Worm (Caenorhabditis elegans): ENCODE results near the gene pgl-1.
A peak's percentile ranks its signal among the peaks of the same experiment; 100 is the strongest.

pgl-1 gene

DNA sequence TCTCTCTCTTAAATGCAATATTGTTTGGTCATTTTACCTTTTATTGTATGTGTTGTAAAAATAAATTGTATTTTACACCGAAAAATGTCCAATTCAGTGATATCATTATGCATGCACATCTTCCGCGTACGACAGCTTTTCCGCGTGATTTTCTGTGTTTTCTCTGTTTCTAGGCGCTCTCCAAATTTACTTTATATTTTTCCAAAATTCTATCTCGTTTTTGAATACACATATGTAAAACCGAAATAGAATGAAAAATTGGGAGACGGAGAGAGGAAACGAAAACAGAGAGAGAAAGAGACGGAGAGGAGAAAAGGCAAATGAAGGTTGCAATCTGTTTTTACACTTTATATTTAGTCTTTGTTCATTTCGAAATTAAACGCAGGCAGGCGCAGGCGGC lies 39.4 kb upstream of the pgl-1 start (continued):
- TF ChIP-seq mdl-1 (tag; optimal IDR thresholded peaks at IDR 0.05) (peak in 1 of 2 experiments; percentile 60), nhr-25 (tag; optimal IDR thresholded peaks at IDR 0.05; ENCODE audit: borderline replicate concordance, insufficient read depth) (no peak), nhr-41 (GFP tag; IDR thresholded peaks at IDR 0.05) (no peak), nhr-77 (tag; optimal IDR thresholded peaks at IDR 0.05) (peak; percentile 4), unc-39 (tag; optimal IDR thresholded peaks at IDR 0.05) (no peak), mes-2 (tag; optimal IDR thresholded peaks at IDR 0.05; ENCODE audit: poor library complexity, severe bottlenecking) (no peak), snpc-4 (tag; optimal IDR thresholded peaks at IDR 0.05) (no peak), Y105C5A.15 (GFP tag; IDR thresholded peaks at IDR 0.05) (no peak), Y75B8A.6 (GFP tag; IDR thresholded peaks at IDR 0.05) (no peak), spr-3 (GFP tag; optimal IDR thresholded peaks at IDR 0.05) (no peak), mxl-2 (GFP tag; conservative IDR thresholded peaks at IDR 0.05) (no peak), fkh-10 (GFP tag; optimal IDR thresholded peaks at IDR 0.05) (peak; percentile 31), lin-1 (GFP tag; IDR thresholded peaks at IDR 0.05) (no peak), ces-1 (GFP tag; optimal IDR thresholded peaks at IDR 0.05) (no peak), hlh-30 (tag; optimal IDR thresholded peaks at IDR 0.05; ENCODE audit: insufficient read depth) (peak; percentile 85), ceh-44 (GFP tag; IDR thresholded peaks at IDR 0.05) (no peak), dmd-8 (GFP tag; IDR thresholded peaks at IDR 0.05) (no peak), duxl-1 (tag; optimal IDR thresholded peaks at IDR 0.05; ENCODE audit: poor library complexity) (no peak), hif-1 (tag; optimal IDR thresholded peaks at IDR 0.05) (no peak), T20F7.1 (GFP tag; optimal IDR thresholded peaks at IDR 0.05) (no peak), lir-3 (tag; optimal IDR thresholded peaks at IDR 0.05) (no peak), lin-29 (GFP tag; IDR thresholded peaks at IDR 0.05) (no peak), madf-9 (GFP tag; conservative IDR thresholded peaks at IDR 0.05) (no peak), nhr-237 (tag; optimal IDR thresholded peaks at IDR 0.05) (no peak), nhr-111 (GFP tag; optimal IDR thresholded peaks at IDR 0.05) (no peak), mep-1 (tag; optimal IDR thresholded peaks at IDR 0.05) (peak; percentile 71), nhr-28 (tag; optimal IDR thresholded peaks at IDR 0.05) (peak; percentile 46), zip-2 (tag; optimal IDR thresholded peaks at IDR 0.05) (no peak), ztf-7 (tag; optimal IDR thresholded peaks at IDR 0.05) (no peak), nhr-48 (tag; optimal IDR thresholded peaks at IDR 0.05) (no peak), T26A8.4 (GFP tag; IDR thresholded peaks at IDR 0.05) (no peak), F37D6.2 (tag; optimal IDR thresholded peaks at IDR 0.05) (no peak), nhr-42 (GFP tag; IDR thresholded peaks at IDR 0.05) (no peak), ZK546.5 (tag; optimal IDR thresholded peaks at IDR 0.05) (no peak), lin-39 (tag; optimal IDR thresholded peaks at IDR 0.05) (no peak), lin-38 (GFP tag; IDR thresholded peaks at IDR 0.05) (0 out of 2 replicates have a peak, but pooled peaks have one; percentile 14), madf-5 (GFP tag; IDR thresholded peaks at IDR 0.05) (no peak), ceh-20 (GFP tag; IDR thresholded peaks at IDR 0.05) (no peak), snpc-1.2 (GFP tag; IDR thresholded peaks at IDR 0.05) (no peak), F49E8.2 (tag; optimal IDR thresholded peaks at IDR 0.05; ENCODE audit: borderline replicate concordance) (no peak), cey-2 (tag; optimal IDR thresholded peaks at IDR 0.05; ENCODE audit: borderline replicate concordance, insufficient read depth) (no peak), ztf-11 (tag; optimal IDR thresholded peaks at IDR 0.05) (no peak), nhr-11 (tag; optimal IDR thresholded peaks at IDR 0.05) (no peak), ceh-62 (tag; optimal IDR thresholded peaks at IDR 0.05) (no peak), ceh-32 (tag; optimal IDR thresholded peaks at IDR 0.05; ENCODE audit: poor library complexity) (no peak)
